Worm (Caenorhabditis elegans): ENCODE data around the gene gba-2.

- TF ChIP-seq ztf-23 (GFP tag; IDR thresholded peaks at IDR 0.05) = no peak
- no peak for TF ChIP-seq tab-1 (GFP tag; IDR thresholded peaks at IDR 0.05)
These were observed 16.1 kb downstream of the gba-2 start, which contains the start of gene C33C12.12 for ce11 chrII:2170085-2170484.
